Fruit fly (Drosophila melanogaster): ENCODE results near the gene rhea.

- TF ChIP-seq CG15710 (tag; optimal IDR thresholded peaks at IDR 0.05) (no peak), CG10348 (GFP tag; IDR thresholded peaks at IDR 0.05) (no peak), Ets98B (GFP tag; IDR thresholded peaks at IDR 0.05) (no peak), rn (GFP tag; IDR thresholded peaks at IDR 0.05) (no peak), CG12605 (GFP tag; IDR thresholded peaks at IDR 0.05) (no peak), CG13204 (GFP tag; optimal IDR thresholded peaks at IDR 0.05) (no peak), Pif1B (GFP tag; optimal IDR thresholded peaks at IDR 0.05) (no peak), EcR (GFP tag; optimal IDR thresholded peaks at IDR 0.05) (no peak), Pif1A (GFP tag; optimal IDR thresholded peaks at IDR 0.05) (no peak), D1 (tag; optimal IDR thresholded peaks at IDR 0.05) (no peak), CG32121 (GFP tag; IDR thresholded peaks at IDR 0.05) (no peak)
Measured at dm6 chr3L:8582105-8582707, 37.4 kb downstream of the rhea start.

All from whole organism, pupa.